Worm (Caenorhabditis elegans) whole organism, L1 larva: ENCODE results near the gene ZK1307.1.
A peak's percentile ranks its signal among the peaks of the same experiment; 100 is the strongest.

Source experiments
- C04F5.9 ChIP-seq: sonication (generic microtip); optimal IDR thresholded peaks from 2 replicates; lab custom pipeline; 2016; ENCODE audit warnings: missing genetic modification characterization, missing compliant biosample characterization
- efl-1 ChIP-seq, 4 experiments: fragments of 150-350 bp; optimal IDR thresholded peaks in 3 of 4; peaks in 1 of 4; 1 replicate in 1 of 4; 2 replicates in 3 of 4; lab custom pipeline; 2014; ENCODE audit warnings: missing biosample characterization in 2 of 4, missing genetic modification characterization in 2 of 4, missing genetic modification reagents in 2 of 4
- nhr-77 ChIP-seq: fragments of 150-350 bp; optimal IDR thresholded peaks from 2 replicates; lab custom pipeline; 2014; ENCODE audit warnings: missing biosample characterization, missing genetic modification characterization

DNA sequence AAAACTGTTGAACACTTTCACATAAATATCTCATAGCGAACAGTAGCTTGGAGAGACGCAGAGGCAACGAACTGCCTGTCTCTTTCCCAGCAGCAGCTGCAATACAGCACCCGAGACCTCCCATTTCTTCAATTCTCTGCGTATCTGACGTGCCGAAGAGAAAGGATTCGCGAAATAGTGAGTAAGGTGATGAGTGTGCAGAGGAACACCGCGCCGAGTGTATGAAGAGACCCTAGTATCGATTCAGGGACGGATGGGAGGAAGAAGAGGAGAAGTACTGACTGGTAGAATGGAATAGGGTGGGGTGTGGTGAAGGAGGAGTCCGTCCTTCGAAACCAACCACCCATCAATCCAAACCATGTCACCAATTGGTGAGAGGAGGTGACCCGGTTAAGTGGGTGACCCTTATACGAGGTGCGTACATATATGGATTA lies 9.2 kb downstream of the ZK1307.1 start:
- peak; percentile 59 for TF ChIP-seq nhr-77 (tag; lab: Kevin White, UChicago)
- no peak for TF ChIP-seq C04F5.9 (tag; lab: Kevin White, UChicago)
- TF ChIP-seq efl-1 (optimal IDR thresholded peaks at IDR 0.05; lab: Kevin White, UChicago): peak; percentile 70 to 76
- peak; percentile 9 to 86 for TF ChIP-seq efl-1 (GFP tag; optimal IDR thresholded peaks at IDR 0.05 in 1 of 2; lab: Kevin White, UChicago)
